Fruit fly (Drosophila melanogaster) whole organism, embryonic: ENCODE data around the gene fd96Ca.
A peak's percentile ranks its signal among the peaks of the same experiment; 100 is the strongest.

Experiments used
- Ada2b ChIP-seq: fragments of 200-800 bp; sonication (Bioruptor generic); IDR thresholded peaks from 2 replicates; pipeline ENCODE4 v1.3.6; 2022; ENCODE audit warnings: missing biosample characterization, missing genetic modification characterization
- Asciz ChIP-seq: fragments of 200-800 bp; sonication (Bioruptor generic); optimal IDR thresholded peaks from 2 replicates; lab custom pipeline; 2017; ENCODE audit warnings: missing biosample characterization, mild to moderate bottlenecking, missing genetic modification characterization, missing genetic modification reagents
- Atf-2 ChIP-seq: fragments of 200-800 bp; sonication (Bioruptor generic); optimal IDR thresholded peaks from 2 replicates; lab custom pipeline; 2016; ENCODE audit warnings: missing biosample characterization, missing genetic modification characterization
- Bgb ChIP-seq: fragments of 200-800 bp; sonication (Bioruptor generic); IDR thresholded peaks from 2 replicates; pipeline ENCODE4 v1.3.6; 2022; ENCODE audit warnings: missing biosample characterization, missing genetic modification characterization; ENCODE audit not compliant: partially characterized antibody
- C15 ChIP-seq: fragments of 200-800 bp; sonication (Bioruptor generic); IDR thresholded peaks from 3 replicates; pipeline ENCODE4 v1.3.6; 2022; ENCODE audit warnings: missing biosample characterization, missing genetic modification characterization
- CG13296 ChIP-seq: fragments of 200-800 bp; sonication (Bioruptor generic); optimal IDR thresholded peaks from 3 replicates; lab custom pipeline; 2018; ENCODE audit warnings: missing biosample characterization, mild to moderate bottlenecking, missing genetic modification characterization
- CG14014 ChIP-seq: fragments of 200-800 bp; sonication (Bioruptor generic); IDR thresholded peaks from 2 replicates; pipeline ENCODE4 v1.3.6; 2022; ENCODE audit warnings: missing biosample characterization, missing genetic modification characterization
- CG14860 ChIP-seq: fragments of 200-800 bp; sonication (Bioruptor generic); IDR thresholded peaks from 3 replicates; pipeline ENCODE4 v1.3.6; 2022; ENCODE audit warnings: missing biosample characterization, missing genetic modification characterization; ENCODE audit not compliant: partially characterized antibody
- CG15011 ChIP-seq: fragments of 200-800 bp; sonication (Bioruptor generic); optimal IDR thresholded peaks from 3 replicates; lab custom pipeline; 2018; ENCODE audit warnings: missing biosample characterization, mild to moderate bottlenecking, missing genetic modification characterization
- CG15514 ChIP-seq: fragments of 200-800 bp; sonication (Bioruptor generic); optimal IDR thresholded peaks from 3 replicates; lab custom pipeline; 2017; ENCODE audit warnings: missing biosample characterization, missing genetic modification characterization, mild to moderate bottlenecking, moderate library complexity, missing genetic modification reagents
- CG1603 ChIP-seq: fragments of 200-800 bp; sonication (Bioruptor generic); optimal IDR thresholded peaks from 2 replicates; lab custom pipeline; 2019; ENCODE audit warnings: missing biosample characterization, mild to moderate bottlenecking, missing genetic modification characterization, moderate library complexity
- CG16813 ChIP-seq: fragments of 200-800 bp; sonication (Bioruptor generic); IDR thresholded peaks from 3 replicates; pipeline ENCODE4 v1.3.6; 2022; ENCODE audit warnings: missing biosample characterization, missing genetic modification characterization; ENCODE audit not compliant: partially characterized antibody
- CG16863 ChIP-seq: fragments of 200-800 bp; sonication (Bioruptor generic); optimal IDR thresholded peaks from 3 replicates; lab custom pipeline; 2016; ENCODE audit warnings: missing biosample characterization, missing genetic modification characterization
- CG32532 ChIP-seq: fragments of 200-800 bp; sonication (Bioruptor generic); IDR thresholded peaks from 2 replicates; pipeline ENCODE4 v1.3.6; 2022; ENCODE audit warnings: missing biosample characterization, missing genetic modification characterization
- CG32772 ChIP-seq: fragments of 200-800 bp; sonication (Bioruptor generic); IDR thresholded peaks from 2 replicates; pipeline ENCODE4 v1.3.6; 2022; ENCODE audit warnings: missing biosample characterization, missing genetic modification characterization
- CG34224 ChIP-seq: fragments of 200-800 bp; sonication (Bioruptor generic); IDR thresholded peaks from 3 replicates; pipeline ENCODE4 v1.3.6; 2022; ENCODE audit warnings: missing biosample characterization, missing genetic modification characterization; ENCODE audit not compliant: partially characterized antibody
- CG34376 ChIP-seq: fragments of 200-800 bp; sonication (Bioruptor generic); optimal IDR thresholded peaks from 2 replicates; lab custom pipeline; 2018; ENCODE audit warnings: missing biosample characterization, mild to moderate bottlenecking, missing genetic modification characterization
- CG4328 ChIP-seq: fragments of 200-800 bp; sonication (Bioruptor generic); optimal IDR thresholded peaks from 3 replicates; lab custom pipeline; 2017; ENCODE audit warnings: missing biosample characterization, missing genetic modification reagents, missing genetic modification characterization
- CG7963 ChIP-seq: fragments of 200-800 bp; sonication (Bioruptor generic); IDR thresholded peaks from 3 replicates; pipeline ENCODE4 v1.3.6; 2022; ENCODE audit warnings: missing biosample characterization, missing genetic modification characterization; ENCODE audit not compliant: partially characterized antibody
- CG9876 ChIP-seq: fragments of 200-800 bp; sonication (Bioruptor generic); optimal IDR thresholded peaks from 2 replicates; lab custom pipeline; 2016; ENCODE audit warnings: missing biosample characterization, missing genetic modification characterization
- CG9932 ChIP-seq: fragments of 200-800 bp; sonication (Bioruptor generic); IDR thresholded peaks from 2 replicates; pipeline ENCODE4 v1.3.6; 2022; ENCODE audit warnings: missing biosample characterization, missing genetic modification characterization
- Deaf1 ChIP-seq: fragments of 200-800 bp; optimal IDR thresholded peaks from 3 replicates; lab custom pipeline; 2019; ENCODE audit warnings: missing biosample characterization, mild to moderate bottlenecking, missing genetic modification characterization, moderate library complexity
- Doc3 ChIP-seq: fragments of 200-800 bp; sonication (Bioruptor generic); IDR thresholded peaks from 3 replicates; pipeline ENCODE4 v1.3.6; 2022; ENCODE audit warnings: missing biosample characterization, missing genetic modification characterization; ENCODE audit not compliant: partially characterized antibody
- Dp ChIP-seq: fragments of 200-800 bp; sonication (Bioruptor generic); optimal IDR thresholded peaks from 2 replicates; lab custom pipeline; 2018; ENCODE audit warnings: missing biosample characterization, mild to moderate bottlenecking, missing genetic modification characterization, moderate library complexity
- Ets65A ChIP-seq: fragments of 200-800 bp; sonication (Bioruptor generic); peaks from one replicate; lab custom pipeline; 2016; ENCODE audit warnings: missing biosample characterization, missing genetic modification characterization
- MBD-R2 ChIP-seq: fragments of 200-800 bp; sonication (Bioruptor generic); IDR thresholded peaks from 2 replicates; pipeline ENCODE4 v1.3.6; 2022; ENCODE audit warnings: missing biosample characterization, missing genetic modification characterization
- MESR4 ChIP-seq: fragments of 200-800 bp; sonication (Bioruptor generic); optimal IDR thresholded peaks from 2 replicates; lab custom pipeline; 2018; ENCODE audit warnings: missing biosample characterization, mild to moderate bottlenecking, missing genetic modification characterization, moderate library complexity
- NfI ChIP-seq: fragments of 200-800 bp; sonication (Bioruptor generic); optimal IDR thresholded peaks from 3 replicates; lab custom pipeline; 2018; ENCODE audit warnings: missing biosample characterization, mild to moderate bottlenecking, missing genetic modification characterization, moderate library complexity
- Scr ChIP-seq: fragments of 200-800 bp; sonication (Bioruptor generic); IDR thresholded peaks from 2 replicates; pipeline ENCODE4 v1.3.6; 2022; ENCODE audit warnings: missing biosample characterization, missing genetic modification characterization; ENCODE audit not compliant: partially characterized antibody
- bbx ChIP-seq: fragments of 200-800 bp; sonication (Bioruptor generic); IDR thresholded peaks from 2 replicates; pipeline ENCODE4 v1.3.6; 2022; ENCODE audit warnings: missing biosample characterization, missing genetic modification characterization; ENCODE audit not compliant: partially characterized antibody
- cas ChIP-seq: fragments of 200-800 bp; sonication (Bioruptor generic); IDR thresholded peaks from 2 replicates; pipeline ENCODE4 v1.3.6; 2022; ENCODE audit warnings: missing biosample characterization, missing genetic modification characterization
- crp ChIP-seq, 2 experiments: fragments of 200-800 bp; sonication (Bioruptor generic); optimal IDR thresholded peaks; 2 replicates in 1 of 2; 3 replicates in 1 of 2; lab custom pipeline; 2017; ENCODE audit warnings: missing biosample characterization in 2 of 2, missing genetic modification characterization in 2 of 2, mild to moderate bottlenecking in 1 of 2, moderate library complexity in 1 of 2
- eyg ChIP-seq: fragments of 200-800 bp; sonication (Bioruptor generic); optimal IDR thresholded peaks from 3 replicates; lab custom pipeline; 2016; ENCODE audit warnings: missing biosample characterization, missing genetic modification characterization
- hkb ChIP-seq, 2 experiments: fragments of 200-800 bp in 1 of 2; fragments of >200 bp in 1 of 2; sonication (Bioruptor generic) in 1 of 2; IDR thresholded peaks in 1 of 2; optimal IDR thresholded peaks in 1 of 2; 2 replicates each; pipeline versions ENCODE4 v1.3.6 to Lab custom; 2017 to 2022; ENCODE audit warnings: missing biosample characterization in 1 of 2, missing genetic modification characterization in 1 of 2
- kah ChIP-seq: fragments of 200-800 bp; sonication (Bioruptor generic); optimal IDR thresholded peaks from 2 replicates; lab custom pipeline; 2018; ENCODE audit warnings: missing biosample characterization, mild to moderate bottlenecking, missing genetic modification characterization
- knrl ChIP-seq: fragments of 200-800 bp; sonication (Bioruptor generic); IDR thresholded peaks from 3 replicates; pipeline ENCODE4 v1.3.6; 2022; ENCODE audit warnings: missing biosample characterization, missing genetic modification characterization; ENCODE audit not compliant: partially characterized antibody
- lbe ChIP-seq: fragments of 200-800 bp; sonication (Bioruptor generic); optimal IDR thresholded peaks from 2 replicates; lab custom pipeline; 2016; ENCODE audit warnings: missing biosample characterization, mild to moderate bottlenecking, missing genetic modification characterization
- lov ChIP-seq, 2 experiments: fragments of 200-800 bp in 1 of 2; fragments of >200 bp in 1 of 2; sonication (Bioruptor generic) in 1 of 2; IDR thresholded peaks in 1 of 2; optimal IDR thresholded peaks in 1 of 2; 2 replicates in 1 of 2; 3 replicates in 1 of 2; pipeline versions ENCODE4 v1.3.6 to Lab custom; 2017 to 2022; ENCODE audit warnings: missing biosample characterization in 1 of 2, missing genetic modification characterization in 1 of 2
- mld ChIP-seq: fragments of 200-800 bp; sonication (Bioruptor generic); IDR thresholded peaks from 3 replicates; pipeline ENCODE4 v1.3.6; 2022; ENCODE audit warnings: missing biosample characterization, missing genetic modification characterization; ENCODE audit not compliant: partially characterized antibody
- nom ChIP-seq: fragments of 200-800 bp; sonication (Bioruptor generic); optimal IDR thresholded peaks from 2 replicates; lab custom pipeline; 2017; ENCODE audit warnings: missing biosample characterization, missing genetic modification characterization, mild to moderate bottlenecking, moderate library complexity, missing genetic modification reagents
- otp ChIP-seq: fragments of 200-800 bp; sonication (Bioruptor generic); IDR thresholded peaks from 3 replicates; pipeline ENCODE4, ENCODE4 v1.3.6; 2022; ENCODE audit warnings: missing biosample characterization, missing genetic modification characterization
- run ChIP-seq: fragments of 200-800 bp; sonication (Bioruptor generic); optimal IDR thresholded peaks from 3 replicates; lab custom pipeline; 2018; ENCODE audit warnings: missing biosample characterization, mild to moderate bottlenecking, missing genetic modification characterization
- shn ChIP-seq: fragments of 200-800 bp; sonication (Bioruptor generic); optimal IDR thresholded peaks from 3 replicates; lab custom pipeline; 2016; ENCODE audit warnings: missing biosample characterization, missing genetic modification characterization
- slou ChIP-seq: fragments of 200-800 bp; sonication (Bioruptor generic); optimal IDR thresholded peaks from 3 replicates; lab custom pipeline; 2016; ENCODE audit warnings: missing biosample characterization, missing genetic modification characterization
- sob ChIP-seq: fragments of 200-800 bp; sonication (Bioruptor generic); IDR thresholded peaks from 2 replicates; pipeline ENCODE4 v1.3.6; 2022; ENCODE audit warnings: missing biosample characterization, missing genetic modification characterization
- sr ChIP-seq: fragments of 200-800 bp; sonication (Bioruptor generic); IDR thresholded peaks from 3 replicates; pipeline ENCODE4 v1.3.6; 2022; ENCODE audit warnings: missing biosample characterization, missing genetic modification characterization
- stwl ChIP-seq: fragments of 200-800 bp; sonication (Bioruptor generic); optimal IDR thresholded peaks from 3 replicates; lab custom pipeline; 2018; ENCODE audit warnings: missing biosample characterization, mild to moderate bottlenecking, missing genetic modification characterization, moderate library complexity
- vvl ChIP-seq: fragments of 200-800 bp; sonication (Bioruptor generic); IDR thresholded peaks from 2 replicates; pipeline ENCODE4 v1.3.6; 2022; ENCODE audit warnings: missing biosample characterization, missing genetic modification characterization

Gene fd96Ca

dm6 chr3R:25047504-25047903 is 35.0 kb upstream of the fd96Ca start, which contains the start of gene CG11790 (continued):
- TF ChIP-seq MESR4 (GFP tag; lab: Kevin White, UChicago), result peak; percentile 52
- TF ChIP-seq shn (GFP tag; lab: Kevin White, UChicago), result no peak
- TF ChIP-seq CG7963, result peak; percentile 85
- no peak for TF ChIP-seq CG32772
- peak; percentile 73 for TF ChIP-seq mld
- TF ChIP-seq Dp, result peak; percentile 7
- peak; percentile 2 for TF ChIP-seq lbe (GFP tag; lab: Kevin White, UChicago)
- no peak for TF ChIP-seq eyg (GFP tag; lab: Kevin White, UChicago)
- TF ChIP-seq sr (GFP tag; lab: Robert Waterston, UW), result no peak
- TF ChIP-seq CG34224, result peak; percentile 77
- TF ChIP-seq CG1603 (tag; lab: Kevin White, UChicago), result peak; percentile 59
- TF ChIP-seq CG14860 (GFP tag; lab: Robert Waterston, UW), result peak; percentile 71
- peak; percentile 2 for TF ChIP-seq CG13296 (GFP tag; lab: Kevin White, UChicago)
- no peak for TF ChIP-seq CG9876
- TF ChIP-seq Doc3 (GFP tag; lab: Robert Waterston, UW), result peak; percentile 85
- TF ChIP-seq Ada2b, result no peak
- no peak for TF ChIP-seq lov (optimal IDR thresholded peaks at IDR 0.05; lab: Kevin White, UChicago)
- TF ChIP-seq lov (GFP tag; IDR thresholded peaks at IDR 0.05; lab: Robert Waterston, UW), result 0 out of 3 replicates have a peak, but pooled peaks have one; percentile 16
- no peak for TF ChIP-seq CG15011 (GFP tag; lab: Kevin White, UChicago)
- peak; percentile 2 for TF ChIP-seq Deaf1 (tag; lab: Kevin White, UChicago)
- TF ChIP-seq CG4328, result no peak
- TF ChIP-seq kah, result no peak
- TF ChIP-seq Ets65A (GFP tag; lab: Kevin White, UChicago), result peak; percentile 43
- no peak for TF ChIP-seq CG9932 (GFP tag; lab: Robert Waterston, UW)
- TF ChIP-seq MBD-R2, result peak; percentile 84
- no peak for TF ChIP-seq C15 (GFP tag; lab: Robert Waterston, UW)
- TF ChIP-seq Asciz (GFP tag; lab: Kevin White, UChicago), result no peak
- no peak for TF ChIP-seq cas
- peak; percentile 12 for TF ChIP-seq NfI (GFP tag; lab: Kevin White, UChicago)
- TF ChIP-seq CG16813 (GFP tag; lab: Robert Waterston, UW), result peak; percentile 66
- TF ChIP-seq CG14014 (GFP tag; lab: Robert Waterston, UW), result 0 out of 2 replicates have a peak, but pooled peaks have one; percentile 26
- no peak for TF ChIP-seq CG34376 (GFP tag; lab: Kevin White, UChicago)
- no peak for TF ChIP-seq CG16863 (GFP tag; lab: Kevin White, UChicago)
- peak; percentile 73; the same call in 1 of the 3 replicates for TF ChIP-seq knrl
- no peak for TF ChIP-seq hkb (optimal IDR thresholded peaks at IDR 0.05; lab: Kevin White, UChicago)
- TF ChIP-seq hkb (GFP tag; IDR thresholded peaks at IDR 0.05; lab: Robert Waterston, UW), result 0 out of 2 replicates have a peak, but pooled peaks have one; percentile 12
- peak; percentile 87 for TF ChIP-seq Bgb (GFP tag; lab: Robert Waterston, UW)
- TF ChIP-seq Scr (GFP tag; lab: Robert Waterston, UW), result peak; percentile 77
- TF ChIP-seq crp (GFP tag; optimal IDR thresholded peaks at IDR 0.05; lab: Kevin White, UChicago), result no peak
- peak; percentile 75 for TF ChIP-seq CG15514 (GFP tag; lab: Kevin White, UChicago)
- TF ChIP-seq vvl (GFP tag; lab: Robert Waterston, UW), result peak; percentile 20; the same call in 1 of the 2 replicates
- no peak for TF ChIP-seq otp (GFP tag; lab: Robert Waterston, UW)
- peak; percentile 43; the same call in 1 of the 2 replicates for TF ChIP-seq CG32532 (GFP tag; lab: Robert Waterston, UW)
- no peak for TF ChIP-seq slou (GFP tag; lab: Kevin White, UChicago)
- TF ChIP-seq bbx (GFP tag; lab: Robert Waterston, UW), result peak; percentile 85
- no peak for TF ChIP-seq Atf-2
- TF ChIP-seq stwl, result peak; percentile 38
- TF ChIP-seq nom (GFP tag; lab: Kevin White, UChicago), result peak; percentile 45
- no peak for TF ChIP-seq run
- TF ChIP-seq sob (GFP tag; lab: Robert Waterston, UW), result 0 out of 2 replicates have a peak, but pooled peaks have one; percentile 20
